Worm (Caenorhabditis elegans): ENCODE data around the gene M02G9.4.
A peak's percentile ranks its signal among the peaks of the same experiment; 100 is the strongest.

M02G9.4 gene

DNA sequence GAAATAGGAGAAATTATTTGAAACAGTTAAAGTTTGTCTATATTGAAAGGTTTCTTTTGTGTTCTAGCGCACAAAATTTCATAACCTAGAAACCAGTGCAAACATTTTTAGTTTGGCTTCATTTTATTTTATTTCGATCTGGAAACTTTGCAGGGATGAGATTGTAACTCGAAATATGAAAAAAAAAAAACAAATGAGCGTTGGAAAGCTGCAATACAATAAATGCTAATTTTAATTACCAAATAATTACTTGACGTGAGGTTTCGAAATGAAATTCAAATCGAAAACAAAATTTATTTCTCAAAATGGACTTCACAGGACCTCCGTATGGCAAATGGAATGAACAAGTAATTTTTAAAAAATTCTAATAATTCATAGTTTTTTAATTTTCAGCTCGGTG lies at the start of gene M02G9.4:
M02G9.4 (plus strand) TSS at position 301 of the 400 bp plus-strand sequence.
- TF ChIP-seq dpl-1 (GFP tag; optimal IDR thresholded peaks at IDR 0.05) (no peak), egl-27 (tag; optimal IDR thresholded peaks at IDR 0.05) (no peak), pqm-1 (tag; optimal IDR thresholded peaks at IDR 0.05) (no peak), nhr-41 (GFP tag; IDR thresholded peaks at IDR 0.05) (no peak), php-3 (GFP tag; IDR thresholded peaks at IDR 0.05) (no peak), lin-13 (GFP tag; optimal IDR thresholded peaks at IDR 0.05) (no peak), mdt-29 (GFP tag; IDR thresholded peaks at IDR 0.05) (no peak), zip-11 (GFP tag; IDR thresholded peaks at IDR 0.05) (no peak), daf-16 (GFP tag; optimal IDR thresholded peaks at IDR 0.05) (no peak), daf-16 (tag; optimal IDR thresholded peaks at IDR 0.05) (no peak), dmd-8 (GFP tag; IDR thresholded peaks at IDR 0.05) (no peak), jun-1 (tag; optimal IDR thresholded peaks at IDR 0.05) (no peak), set-16 (GFP tag; IDR thresholded peaks at IDR 0.05) (no peak), mxl-3 (GFP tag; optimal IDR thresholded peaks at IDR 0.05) (no peak)

- no peak for TF ChIP-seq cey-2 (tag; optimal IDR thresholded peaks at IDR 0.05; ENCODE audit: borderline replicate concordance, insufficient read depth)
These were observed 47.1 kb upstream of the M02G9.4 start, which contains the start of gene F54B3.2 for ce11 chrII:10270052-10270451. Gene F54B3.2 (minus strand): TSS chrII:10270152.

ce11 chrII:10271093-10271492 lies 46.0 kb upstream of the M02G9.4 start, which contains the start of gene F54B3.4:
Gene F54B3.4 (minus strand): TSS chrII:10271193.
- TF ChIP-seq T20F7.1 (GFP tag; optimal IDR thresholded peaks at IDR 0.05): no peak
- TF ChIP-seq ctbp-1 (GFP tag; IDR thresholded peaks at IDR 0.05): no peak
- TF ChIP-seq hlh-30 (tag; optimal IDR thresholded peaks at IDR 0.05; ENCODE audit: insufficient read depth): no peak
- no peak for TF ChIP-seq hlh-11 (tag; optimal IDR thresholded peaks at IDR 0.05)
- no peak for TF ChIP-seq attf-4 (tag; optimal IDR thresholded peaks at IDR 0.05)
- TF ChIP-seq R02D3.7 (tag; optimal IDR thresholded peaks at IDR 0.05): no peak
- TF ChIP-seq mes-2 (tag; optimal IDR thresholded peaks at IDR 0.05; ENCODE audit: poor library complexity, severe bottlenecking): no peak
- no peak for TF ChIP-seq daf-12 (tag; optimal IDR thresholded peaks at IDR 0.05)
- TF ChIP-seq nhr-48 (tag; optimal IDR thresholded peaks at IDR 0.05): no peak

ce11 chrII:10279561-10279960 lies 37.5 kb upstream of the M02G9.4 start, which contains the start of gene ZK971.1:
Gene ZK971.1 (minus strand): TSS chrII:10279661.
- TF ChIP-seq zip-2 (tag; optimal IDR thresholded peaks at IDR 0.05) (no peak), D1046.2 (GFP tag; IDR thresholded peaks at IDR 0.05) (no peak)

DNA sequence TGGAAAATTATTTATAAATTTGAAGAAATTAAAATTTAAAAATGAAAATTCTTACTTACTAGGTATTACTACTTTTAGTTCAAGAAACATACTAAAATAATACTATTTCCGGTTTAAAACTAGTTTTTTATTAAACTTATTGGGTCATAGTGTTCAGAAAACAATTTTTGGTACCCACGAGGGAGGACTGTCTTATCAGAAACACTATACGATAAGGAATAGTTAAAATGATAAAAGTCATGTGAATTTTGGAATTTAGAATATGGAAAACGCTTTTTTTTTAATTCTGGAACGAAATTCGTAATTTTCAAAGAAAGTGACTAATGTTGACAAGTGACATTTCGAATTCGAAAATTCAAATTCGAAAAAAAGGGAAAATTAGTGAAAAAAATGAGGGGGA lies 35.4 kb upstream of the M02G9.4 start:
- TF ChIP-seq mdl-1 (tag; optimal IDR thresholded peaks at IDR 0.05): peak in 1 of 2 experiments; percentile 2
- peak; percentile 27 for TF ChIP-seq pqm-1 (tag; optimal IDR thresholded peaks at IDR 0.05)
- peak; percentile 17 for TF ChIP-seq dve-1 (tag; optimal IDR thresholded peaks at IDR 0.05; ENCODE audit: insufficient read depth)
- TF ChIP-seq dpl-1 (GFP tag; optimal IDR thresholded peaks at IDR 0.05): no peak

DNA sequence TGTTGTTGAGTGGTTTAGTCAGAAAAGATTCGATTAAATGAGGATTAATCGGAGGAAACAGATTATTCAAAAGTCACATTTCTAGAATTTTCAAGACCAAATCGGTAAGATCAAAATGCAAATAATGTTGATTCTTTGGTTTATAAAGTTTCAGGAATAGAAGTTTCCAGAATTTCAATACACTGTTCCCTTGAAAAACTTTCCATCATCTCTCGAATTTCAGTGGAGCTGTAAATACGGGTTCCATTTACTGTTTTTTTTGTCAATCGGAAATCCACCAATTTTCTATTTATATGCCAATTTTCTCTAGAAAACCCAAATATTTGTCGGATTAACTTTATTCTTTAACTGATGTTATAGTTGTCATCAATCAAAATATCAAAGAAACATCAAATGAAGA lies 34.0 kb upstream of the M02G9.4 start:
- TF ChIP-seq saeg-2 (GFP tag; IDR thresholded peaks at IDR 0.05) (no peak), daf-16 (GFP tag; optimal IDR thresholded peaks at IDR 0.05) (no peak), daf-16 (tag; optimal IDR thresholded peaks at IDR 0.05) (no peak), aha-1 (tag) (peak; percentile 69)

DNA sequence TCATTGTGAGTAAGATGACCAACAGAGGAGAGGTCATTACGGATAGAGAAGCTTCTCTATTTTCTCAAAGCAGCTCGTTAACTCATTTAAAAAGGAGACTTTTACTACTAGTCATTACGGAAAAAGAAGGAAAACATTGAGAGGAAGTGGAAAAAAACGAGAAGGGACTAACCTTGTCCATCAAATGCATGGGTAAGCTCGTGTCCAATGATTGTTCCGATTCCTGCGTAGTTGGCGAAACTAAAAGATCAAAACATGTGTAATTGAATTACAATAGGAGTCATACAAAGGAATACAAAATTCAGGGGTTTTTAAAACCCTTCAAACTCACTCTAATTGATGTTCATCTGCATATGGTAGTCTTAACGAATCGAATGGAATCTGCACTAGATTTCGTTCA lies 32.1 kb upstream of the M02G9.4 start:
- no peak for TF ChIP-seq daf-8 (GFP tag; IDR thresholded peaks at IDR 0.05)
- no peak for TF ChIP-seq lin-39 (tag; optimal IDR thresholded peaks at IDR 0.05)
- TF ChIP-seq zfp-3 (GFP tag; conservative IDR thresholded peaks at IDR 0.05): no peak
- TF ChIP-seq zip-2 (tag; optimal IDR thresholded peaks at IDR 0.05): no peak
- TF ChIP-seq nhr-6 (tag; optimal IDR thresholded peaks at IDR 0.05): no peak
- peak in 1 of 2 experiments; percentile 98 for TF ChIP-seq unc-62 (GFP tag; optimal IDR thresholded peaks at IDR 0.05 in 1 of 2)
- TF ChIP-seq unc-62 (tag; optimal IDR thresholded peaks at IDR 0.05): no peak
- TF ChIP-seq F37D6.2 (tag; optimal IDR thresholded peaks at IDR 0.05): no peak
- no peak for TF ChIP-seq fos-1 (tag; optimal IDR thresholded peaks at IDR 0.05)

All from whole organism, L4 larva.